Fruit fly (Drosophila melanogaster) whole organism, embryonic: ENCODE data around the gene haf.

Experiments used
- Atf6 ChIP-seq: fragments of 200-800 bp; sonication (Bioruptor generic); IDR thresholded peaks from 2 replicates; pipeline ENCODE4 v1.3.6; 2022; ENCODE audit warnings: missing biosample characterization, missing genetic modification characterization
- BEAF-32 ChIP-seq: fragments of 200-800 bp; sonication (Bioruptor generic); optimal IDR thresholded peaks from 3 replicates; lab custom pipeline; 2017; ENCODE audit warnings: missing biosample characterization, missing genetic modification characterization, mild to moderate bottlenecking, moderate library complexity, missing genetic modification reagents
- Bdp1 ChIP-seq: fragments of 200-800 bp; sonication (Bioruptor generic); optimal IDR thresholded peaks from 3 replicates; lab custom pipeline; 2016; ENCODE audit warnings: missing biosample characterization, missing genetic modification characterization
- CG10274 ChIP-seq: fragments of 200-800 bp; sonication (Bioruptor generic); optimal IDR thresholded peaks from 3 replicates; lab custom pipeline; 2017; ENCODE audit warnings: missing biosample characterization, mild to moderate bottlenecking, missing genetic modification characterization
- CG11695 ChIP-seq: fragments of 200-800 bp; sonication (Bioruptor generic); IDR thresholded peaks from 3 replicates; pipeline ENCODE4 v1.3.6; 2022; ENCODE audit warnings: missing biosample characterization, missing genetic modification characterization
- CG12744 ChIP-seq: fragments of 200-800 bp; sonication (Bioruptor generic); optimal IDR thresholded peaks from 2 replicates; lab custom pipeline; 2016; ENCODE audit warnings: missing biosample characterization, missing genetic modification characterization
- CG12942 ChIP-seq: fragments of 200-800 bp; sonication (Bioruptor generic); optimal IDR thresholded peaks from 3 replicates; lab custom pipeline; 2016; ENCODE audit warnings: missing biosample characterization, missing genetic modification characterization
- CG13123 ChIP-seq: fragments of 200-800 bp; sonication (Bioruptor generic); optimal IDR thresholded peaks from 2 replicates; lab custom pipeline; 2016; ENCODE audit warnings: missing biosample characterization, missing genetic modification characterization
- CG13296 ChIP-seq: fragments of 200-800 bp; sonication (Bioruptor generic); optimal IDR thresholded peaks from 3 replicates; lab custom pipeline; 2018; ENCODE audit warnings: missing biosample characterization, mild to moderate bottlenecking, missing genetic modification characterization
- CG14965 ChIP-seq: fragments of 200-800 bp; sonication (Bioruptor generic); optimal IDR thresholded peaks from 2 replicates; lab custom pipeline; 2016; ENCODE audit warnings: missing biosample characterization, missing genetic modification characterization, borderline replicate concordance
- CG15011 ChIP-seq: fragments of 200-800 bp; sonication (Bioruptor generic); optimal IDR thresholded peaks from 3 replicates; lab custom pipeline; 2018; ENCODE audit warnings: missing biosample characterization, mild to moderate bottlenecking, missing genetic modification characterization
- CG17612 ChIP-seq: fragments of 200-800 bp; sonication (Bioruptor generic); IDR thresholded peaks from 2 replicates; pipeline ENCODE4 v1.3.6; 2022; ENCODE audit warnings: missing biosample characterization, missing genetic modification characterization
- CG31388 ChIP-seq: fragments of 200-800 bp; sonication (Bioruptor generic); optimal IDR thresholded peaks from 2 replicates; lab custom pipeline; 2016; ENCODE audit warnings: missing biosample characterization, missing genetic modification characterization
- CG5180 ChIP-seq: fragments of 200-800 bp; sonication (Bioruptor generic); optimal IDR thresholded peaks from 3 replicates; lab custom pipeline; 2017; ENCODE audit warnings: missing biosample characterization, missing genetic modification characterization, mild to moderate bottlenecking, moderate library complexity, missing genetic modification reagents
- CG6175 ChIP-seq: fragments of 200-800 bp; sonication (Bioruptor generic); IDR thresholded peaks from 3 replicates; pipeline ENCODE4 v1.3.6; 2022; ENCODE audit warnings: missing biosample characterization, missing genetic modification characterization
- CG6254 ChIP-seq: fragments of 200-800 bp; sonication (Bioruptor generic); optimal IDR thresholded peaks from 3 replicates; lab custom pipeline; 2017; ENCODE audit warnings: mild to moderate bottlenecking, missing biosample characterization, missing genetic modification reagents, missing genetic modification characterization
- CG8944 ChIP-seq: fragments of 200-800 bp; sonication (Bioruptor generic); optimal IDR thresholded peaks from 3 replicates; lab custom pipeline; 2016; ENCODE audit warnings: missing biosample characterization, missing genetic modification characterization
- CG9437 ChIP-seq: fragments of 200-800 bp; sonication (Bioruptor generic); optimal IDR thresholded peaks from 2 replicates; lab custom pipeline; 2018; ENCODE audit warnings: missing biosample characterization, mild to moderate bottlenecking, missing genetic modification characterization
- CkIIα-i1 ChIP-seq: fragments of 200-800 bp; sonication (Bioruptor generic); IDR thresholded peaks from 2 replicates; pipeline ENCODE4 v1.3.6; 2022; ENCODE audit warnings: missing biosample characterization, missing genetic modification characterization
- Dip2 ChIP-seq: fragments of 200-800 bp; sonication (Bioruptor generic); IDR thresholded peaks from 2 replicates; pipeline ENCODE4 v1.3.6; 2022; ENCODE audit warnings: missing biosample characterization, missing genetic modification characterization
- Doc3 ChIP-seq: fragments of 200-800 bp; sonication (Bioruptor generic); IDR thresholded peaks from 3 replicates; pipeline ENCODE4 v1.3.6; 2022; ENCODE audit warnings: missing biosample characterization, missing genetic modification characterization; ENCODE audit not compliant: partially characterized antibody
- Fer2 ChIP-seq: fragments of 200-800 bp; sonication (Bioruptor generic); optimal IDR thresholded peaks from 2 replicates; lab custom pipeline; 2018; ENCODE audit warnings: missing biosample characterization, mild to moderate bottlenecking, missing genetic modification characterization, moderate library complexity
- HLH54F ChIP-seq: fragments of 200-800 bp; sonication (Bioruptor generic); optimal IDR thresholded peaks from 3 replicates; lab custom pipeline; 2016; ENCODE audit warnings: missing biosample characterization, missing genetic modification characterization
- Lim3 ChIP-seq: fragments of 200-800 bp; sonication (Bioruptor generic); IDR thresholded peaks from 2 replicates; pipeline ENCODE4 v1.3.6; 2022; ENCODE audit warnings: missing biosample characterization, missing genetic modification characterization
- Max ChIP-seq: fragments of 200-800 bp; sonication (Bioruptor generic); optimal IDR thresholded peaks from 2 replicates; lab custom pipeline; 2016; ENCODE audit warnings: missing biosample characterization, mild to moderate bottlenecking, missing genetic modification characterization
- Mes4 ChIP-seq: fragments of 200-800 bp; sonication (Bioruptor generic); optimal IDR thresholded peaks from 2 replicates; lab custom pipeline; 2016; ENCODE audit warnings: missing biosample characterization, missing genetic modification characterization
- PHDP ChIP-seq: fragments of 200-800 bp; sonication (Bioruptor generic); optimal IDR thresholded peaks from 3 replicates; lab custom pipeline; 2018; ENCODE audit warnings: missing biosample characterization, mild to moderate bottlenecking, missing genetic modification characterization, moderate library complexity
- Usf ChIP-seq: fragments of 200-800 bp; sonication (Bioruptor generic); optimal IDR thresholded peaks from 2 replicates; lab custom pipeline; 2017; ENCODE audit warnings: missing genotype, missing biosample characterization, missing genetic modification characterization
- Xbp1 ChIP-seq: fragments of 200-800 bp; sonication (Bioruptor generic); optimal IDR thresholded peaks from 3 replicates; lab custom pipeline; 2016; ENCODE audit warnings: missing biosample characterization, mild to moderate bottlenecking, missing genetic modification characterization
- ab ChIP-seq: fragments of 200-800 bp; sonication (Bioruptor generic); optimal IDR thresholded peaks from 2 replicates; lab custom pipeline; 2016; ENCODE audit warnings: missing biosample characterization, missing genetic modification characterization
- bab2 ChIP-seq: fragments of 200-800 bp; sonication (Bioruptor generic); optimal IDR thresholded peaks from 2 replicates; lab custom pipeline; 2016; ENCODE audit warnings: missing biosample characterization, missing genetic modification characterization
- bowl ChIP-seq: fragments of 200-800 bp; sonication (Bioruptor generic); IDR thresholded peaks from 2 replicates; pipeline ENCODE4 v1.3.6; 2022; ENCODE audit warnings: missing biosample characterization, missing genetic modification characterization
- btn ChIP-seq: fragments of 200-800 bp; sonication (Bioruptor generic); optimal IDR thresholded peaks from 2 replicates; lab custom pipeline; 2016; ENCODE audit warnings: missing biosample characterization, missing genetic modification characterization
- cad ChIP-seq: fragments of >200 bp; optimal IDR thresholded peaks from 2 replicates; lab custom pipeline; 2017; ENCODE audit warnings: missing biosample characterization, missing genetic modification characterization
- chn ChIP-seq: fragments of 200-800 bp; sonication (Bioruptor generic); optimal IDR thresholded peaks from 2 replicates; lab custom pipeline; 2016; ENCODE audit warnings: missing biosample characterization, missing genetic modification characterization
- disco-r ChIP-seq: fragments of 200-800 bp; sonication (Bioruptor generic); optimal IDR thresholded peaks from 2 replicates; lab custom pipeline; 2016; ENCODE audit warnings: missing biosample characterization, missing genetic modification characterization
- en ChIP-seq: fragments of 200-800 bp; sonication (Bioruptor generic); optimal IDR thresholded peaks from 2 replicates; lab custom pipeline; 2016; ENCODE audit warnings: missing biosample characterization, missing genetic modification characterization
- exex ChIP-seq: fragments of 200-800 bp; sonication (Bioruptor generic); optimal IDR thresholded peaks from 4 replicates; lab custom pipeline; 2018; ENCODE audit warnings: missing biosample characterization, mild to moderate bottlenecking, missing genetic modification characterization, moderate library complexity
- fd64A ChIP-seq: fragments of 200-800 bp; sonication (Bioruptor generic); optimal IDR thresholded peaks from 3 replicates; lab custom pipeline; 2018; ENCODE audit warnings: missing biosample characterization, mild to moderate bottlenecking, missing genetic modification characterization
- gfzf ChIP-seq: fragments of 200-800 bp; sonication (Bioruptor generic); optimal IDR thresholded peaks from 2 replicates; lab custom pipeline; 2016; ENCODE audit warnings: missing biosample characterization, mild to moderate bottlenecking, missing genetic modification characterization, moderate library complexity
- hb ChIP-seq: fragments of 200-800 bp; sonication (Bioruptor generic); IDR thresholded peaks from 3 replicates; pipeline ENCODE4 v1.3.6; 2022; ENCODE audit warnings: missing biosample characterization, missing genetic modification characterization; ENCODE audit not compliant: partially characterized antibody
- her ChIP-seq: fragments of 200-800 bp; sonication (Bioruptor generic); optimal IDR thresholded peaks from 2 replicates; lab custom pipeline; 2016; ENCODE audit warnings: missing biosample characterization, missing genetic modification characterization
- ind ChIP-seq: fragments of 200-800 bp; sonication (Bioruptor generic); optimal IDR thresholded peaks from 3 replicates; lab custom pipeline; 2016; ENCODE audit warnings: missing biosample characterization, missing genetic modification characterization
- lilli ChIP-seq: fragments of 200-800 bp; sonication (Bioruptor generic); optimal IDR thresholded peaks from 3 replicates; lab custom pipeline; 2016; ENCODE audit warnings: missing biosample characterization, missing genetic modification characterization
- lola ChIP-seq, 3 experiments: fragments of >200 bp in 2 of 3; fragments of 200-800 bp in 1 of 3; sonication (Bioruptor generic) in 1 of 3; optimal IDR thresholded peaks; 2 replicates each; lab custom pipeline; 2017 to 2019; ENCODE audit warnings: missing biosample characterization in 3 of 3, missing genetic modification characterization in 3 of 3, mild to moderate bottlenecking in 1 of 3, moderate library complexity in 1 of 3
- pfk ChIP-seq: fragments of 200-800 bp; sonication (Bioruptor generic); optimal IDR thresholded peaks from 2 replicates; lab custom pipeline; 2018; ENCODE audit warnings: missing biosample characterization, mild to moderate bottlenecking, missing genetic modification characterization, moderate library complexity
- prd ChIP-seq, 3 experiments: fragments of >200 bp in 2 of 3; fragments of 200-800 bp in 1 of 3; sonication (Bioruptor generic) in 1 of 3; optimal IDR thresholded peaks in 2 of 3; IDR thresholded peaks in 1 of 3; 2 replicates in 2 of 3; 3 replicates in 1 of 3; pipeline versions ENCODE4 v1.3.6 to Lab custom; 2017 to 2022; ENCODE audit warnings: missing biosample characterization in 1 of 3, missing genetic modification characterization in 1 of 3
- run ChIP-seq: fragments of 200-800 bp; sonication (Bioruptor generic); optimal IDR thresholded peaks from 3 replicates; lab custom pipeline; 2018; ENCODE audit warnings: missing biosample characterization, mild to moderate bottlenecking, missing genetic modification characterization
- seq ChIP-seq: fragments of 200-800 bp; sonication (Bioruptor generic); IDR thresholded peaks from 2 replicates; pipeline ENCODE4 v1.3.6; 2022; ENCODE audit warnings: missing biosample characterization, missing genetic modification characterization
- sna ChIP-seq: fragments of 200-800 bp; sonication (Bioruptor generic); IDR thresholded peaks from 2 replicates; pipeline ENCODE4 v1.3.6; 2022; ENCODE audit warnings: missing biosample characterization, missing genetic modification characterization; ENCODE audit not compliant: partially characterized antibody
- zfh2 ChIP-seq: fragments of 200-800 bp; sonication (Bioruptor generic); optimal IDR thresholded peaks from 2 replicates; lab custom pipeline; 2016; ENCODE audit warnings: missing biosample characterization, missing genetic modification characterization

haf gene

DNA sequence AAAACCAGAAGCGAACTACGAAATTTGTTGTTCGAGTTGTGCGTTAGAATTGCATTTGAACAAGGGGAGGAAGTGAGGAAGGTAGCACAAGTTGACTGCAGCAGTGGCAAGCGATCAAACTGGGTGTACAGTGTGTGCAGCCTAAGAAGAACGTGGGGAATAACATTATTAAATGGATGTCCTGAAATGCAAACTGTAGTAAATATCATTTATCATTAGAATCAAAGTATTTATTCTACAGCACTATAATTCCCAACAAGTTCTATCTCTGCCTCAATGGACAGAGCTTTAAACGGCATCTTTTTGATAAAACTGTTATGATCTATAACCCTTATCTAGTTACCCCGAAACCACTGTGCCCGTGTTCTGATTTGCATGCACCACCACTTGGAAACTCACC, 91.6 kb downstream of the haf start (continued):
- TF ChIP-seq CG12942 (GFP tag; lab: Kevin White, UChicago) (no peak), fd64A (peak; percentile 26), CG9437 (GFP tag; lab: Kevin White, UChicago) (no peak), BEAF-32 (GFP tag; lab: Kevin White, UChicago) (no peak), cad (GFP tag; lab: Kevin White, UChicago) (no peak), CG17612 (no peak), exex (tag; lab: Kevin White, UChicago) (no peak), gfzf (no peak), CG31388 (no peak), CG8944 (GFP tag; lab: Kevin White, UChicago) (no peak), bowl (GFP tag; lab: Robert Waterston, UW) (no peak), HLH54F (no peak), seq (GFP tag; lab: Robert Waterston, UW) (0 out of 2 replicates have a peak, but pooled peaks have one; percentile 29), CG14965 (GFP tag; lab: Kevin White, UChicago) (no peak), btn (GFP tag; lab: Kevin White, UChicago) (no peak), CG13296 (GFP tag; lab: Kevin White, UChicago) (no peak), Xbp1 (GFP tag; lab: Kevin White, UChicago) (peak; percentile 32), CG6175 (no peak), PHDP (no peak), en (no peak), Usf (GFP tag; lab: Kevin White, UChicago) (no peak), Mes4 (no peak), zfh2 (no peak), CG13123 (GFP tag; lab: Kevin White, UChicago) (no peak), Max (no peak), run (tag; lab: Kevin White, UChicago) (no peak), Lim3 (GFP tag; lab: Robert Waterston, UW) (no peak), lola (GFP tag; optimal IDR thresholded peaks at IDR 0.05; lab: Kevin White, UChicago) (peak in 1 of 3 experiments; percentile 4), hb (GFP tag; lab: Robert Waterston, UW) (no peak), CG15011 (no peak), lilli (no peak), bab2 (GFP tag; lab: Kevin White, UChicago) (no peak), pfk (no peak), ind (GFP tag; lab: Kevin White, UChicago) (no peak), her (no peak), disco-r (GFP tag; lab: Kevin White, UChicago) (no peak), CG6254 (peak; percentile 45), CG5180 (GFP tag; lab: Kevin White, UChicago) (peak; percentile 66), sna (GFP tag; lab: Robert Waterston, UW) (no peak), chn (no peak), CkIIα-i1 (GFP tag; lab: Robert Waterston, UW) (no peak), prd (optimal IDR thresholded peaks at IDR 0.05; lab: Kevin White, UChicago) (no peak), prd (GFP tag; IDR thresholded peaks at IDR 0.05; lab: Robert Waterston, UW) (peak; percentile 12; the same call in 1 of the 3 replicates), Bdp1 (GFP tag; lab: Kevin White, UChicago) (no peak), CG11695 (GFP tag; lab: Robert Waterston, UW) (no peak), Atf6 (GFP tag; lab: Robert Waterston, UW) (no peak), Fer2 (no peak), CG12744 (no peak), ab (GFP tag; lab: Kevin White, UChicago) (no peak), CG10274 (GFP tag; lab: Kevin White, UChicago) (no peak), Doc3 (GFP tag; lab: Robert Waterston, UW) (no peak), Dip2 (GFP tag; lab: Robert Waterston, UW) (no peak)
